Worm (Caenorhabditis elegans): ENCODE data around the gene mig-2.

The mig-2 gene

DNA sequence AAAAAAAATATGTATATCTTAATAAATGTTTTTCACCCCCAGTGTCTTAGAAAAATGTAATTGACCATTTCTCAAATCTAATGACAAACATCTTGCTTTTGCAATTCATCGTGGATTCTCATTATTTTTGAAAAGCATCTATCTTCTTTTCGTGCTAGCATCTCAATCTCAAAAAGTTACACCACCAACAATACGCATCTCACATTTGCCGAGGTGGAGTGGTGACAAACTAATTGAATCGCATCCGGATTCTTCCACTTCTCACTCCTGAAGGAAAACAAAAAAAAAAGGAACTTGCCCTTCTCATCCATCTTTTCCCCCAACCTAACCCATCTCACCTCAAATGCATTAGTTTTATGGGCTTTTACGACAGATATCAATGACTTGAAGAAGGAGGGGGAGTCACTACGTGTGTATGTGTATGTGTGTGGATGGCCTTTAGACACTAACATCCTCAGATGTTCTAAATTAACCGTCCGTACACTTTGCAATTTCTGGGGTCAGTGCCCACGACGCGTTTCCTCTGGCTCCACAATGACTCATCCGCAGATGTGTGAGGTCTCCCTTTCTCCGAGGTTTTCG is 875 bp upstream of the mig-2 start:
- TF ChIP-seq tag-97 (GFP tag; IDR thresholded peaks at IDR 0.05) (no peak), unc-62 (GFP tag; optimal IDR thresholded peaks at IDR 0.05 in 1 of 2) (peak in 1 of 2 experiments; percentile 86), unc-62 (tag; optimal IDR thresholded peaks at IDR 0.05) (no peak), nhr-28 (tag; optimal IDR thresholded peaks at IDR 0.05) (peak; percentile 2), mes-2 (tag; optimal IDR thresholded peaks at IDR 0.05; ENCODE audit: poor library complexity, severe bottlenecking) (no peak), daf-16 (GFP tag; optimal IDR thresholded peaks at IDR 0.05) (peak in 1 of 2 experiments; percentile 37), daf-16 (tag; optimal IDR thresholded peaks at IDR 0.05) (no peak), aha-1 (tag) (peak; percentile 63)

DNA sequence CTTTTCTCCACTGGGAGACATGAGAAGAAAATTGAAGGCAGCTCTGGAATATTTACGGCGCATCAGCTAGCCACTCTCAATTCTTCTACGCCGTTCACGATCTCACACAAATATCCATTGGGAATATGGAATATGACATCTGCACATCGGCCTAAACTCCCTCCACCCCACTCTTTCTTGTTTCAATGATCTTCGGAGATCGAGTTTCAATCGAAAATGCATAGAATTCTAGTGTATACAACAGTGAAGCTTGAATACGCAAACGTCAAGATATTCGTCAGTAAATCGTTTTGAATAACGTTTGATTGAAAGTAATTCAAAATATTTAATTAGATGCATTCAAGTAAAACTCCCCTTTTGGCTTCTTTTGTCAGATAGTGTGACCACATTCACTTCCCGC is 3.4 kb downstream of the mig-2 start:
- no peak for TF ChIP-seq ceh-62 (tag; optimal IDR thresholded peaks at IDR 0.05)
- TF ChIP-seq F26F4.8 (GFP tag; conservative IDR thresholded peaks at IDR 0.05) = no peak
- peak; percentile 83; the same call in 1 of the 2 replicates for TF ChIP-seq tag-97 (GFP tag; IDR thresholded peaks at IDR 0.05)
- no peak for TF ChIP-seq Y5F2A.4 (GFP tag; optimal IDR thresholded peaks at IDR 0.05)
- no peak for TF ChIP-seq madf-5 (GFP tag; IDR thresholded peaks at IDR 0.05)
- no peak for TF ChIP-seq mes-2 (tag; optimal IDR thresholded peaks at IDR 0.05; ENCODE audit: poor library complexity, severe bottlenecking)
- peak in 1 of 2 experiments; percentile 74 for TF ChIP-seq unc-62 (GFP tag; optimal IDR thresholded peaks at IDR 0.05 in 1 of 2)
- no peak for TF ChIP-seq unc-62 (tag; optimal IDR thresholded peaks at IDR 0.05)
- no peak for TF ChIP-seq dve-1 (tag; optimal IDR thresholded peaks at IDR 0.05; ENCODE audit: insufficient read depth)
- no peak for TF ChIP-seq unc-130 (GFP tag; optimal IDR thresholded peaks at IDR 0.05)
- TF ChIP-seq daf-19 (GFP tag; conservative IDR thresholded peaks at IDR 0.05) = no peak
- TF ChIP-seq aha-1 (tag) = peak; percentile 85

DNA sequence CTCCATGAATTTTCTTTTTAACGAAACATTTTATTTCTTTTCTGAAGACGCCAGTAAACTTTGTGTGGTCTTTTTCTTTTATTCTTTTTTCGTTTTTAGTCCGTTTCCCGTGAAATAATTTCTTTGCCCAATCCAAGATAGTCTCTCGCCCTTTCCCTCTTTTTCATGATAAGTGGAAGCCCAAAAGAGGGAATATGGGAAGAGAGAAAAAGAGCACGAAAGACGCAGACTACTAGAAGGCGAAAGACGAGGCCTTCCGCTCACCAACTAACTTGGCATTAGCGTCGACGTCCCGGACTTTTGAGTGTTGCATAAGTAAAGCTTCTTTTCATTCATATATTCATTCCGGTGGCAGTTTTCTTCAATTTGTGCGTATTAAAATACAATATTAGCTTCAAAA is 4.5 kb downstream of the mig-2 start:
- peak; percentile 35 for TF ChIP-seq aha-1 (tag)
- TF ChIP-seq fkh-10 (GFP tag; optimal IDR thresholded peaks at IDR 0.05) = peak; percentile 15
- no peak for TF ChIP-seq nhr-76 (tag; optimal IDR thresholded peaks at IDR 0.05)
- peak in 1 of 2 experiments; percentile 6 for TF ChIP-seq lsy-2 (tag; optimal IDR thresholded peaks at IDR 0.05)
- TF ChIP-seq unc-62 (GFP tag; optimal IDR thresholded peaks at IDR 0.05 in 1 of 2) = peak in 1 of 2 experiments; percentile 65
- no peak for TF ChIP-seq unc-62 (tag; optimal IDR thresholded peaks at IDR 0.05)

- TF ChIP-seq zfp-2 (tag; optimal IDR thresholded peaks at IDR 0.05) = no peak
- TF ChIP-seq dve-1 (tag; optimal IDR thresholded peaks at IDR 0.05; ENCODE audit: insufficient read depth) = peak; percentile 14
- no peak for TF ChIP-seq nhr-237 (tag; optimal IDR thresholded peaks at IDR 0.05)
- peak; percentile 62 for TF ChIP-seq dmd-6 (GFP tag; IDR thresholded peaks at IDR 0.05)
- TF ChIP-seq mes-2 (tag; optimal IDR thresholded peaks at IDR 0.05; ENCODE audit: poor library complexity, severe bottlenecking) = peak; percentile 25
- TF ChIP-seq fkh-10 (GFP tag; optimal IDR thresholded peaks at IDR 0.05) = peak; percentile 4
- TF ChIP-seq aha-1 (tag) = no peak
- peak in 1 of 2 experiments; percentile 14 for TF ChIP-seq unc-62 (GFP tag; optimal IDR thresholded peaks at IDR 0.05 in 1 of 2)
- no peak for TF ChIP-seq unc-62 (tag; optimal IDR thresholded peaks at IDR 0.05)
Observed at ce11 chrX:11554522-11554921, 6.1 kb downstream of the mig-2 start.

DNA sequence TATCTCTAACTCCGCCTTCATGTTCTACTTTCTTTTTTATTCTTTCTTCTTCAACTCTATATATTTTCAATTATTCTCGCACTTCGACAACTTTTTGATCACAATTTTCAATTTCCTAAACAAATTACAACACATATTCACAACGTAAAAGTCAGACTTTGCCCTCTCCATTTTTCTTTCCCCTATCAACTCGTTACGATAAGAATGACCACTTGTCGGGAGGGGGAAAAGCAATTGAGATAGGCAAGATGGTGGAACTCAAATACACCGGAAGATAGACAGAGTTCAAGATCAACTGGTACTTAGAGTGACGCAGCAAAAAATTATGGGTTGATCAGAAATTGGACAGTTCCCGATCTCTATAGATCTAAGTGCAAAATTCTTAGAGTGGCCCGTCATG is 6.6 kb downstream of the mig-2 start:
- TF ChIP-seq ama-1 (optimal IDR thresholded peaks at IDR 0.05) (no peak), snpc-4 (tag; optimal IDR thresholded peaks at IDR 0.05) (no peak), zip-11 (GFP tag; IDR thresholded peaks at IDR 0.05) (no peak), mep-1 (tag; optimal IDR thresholded peaks at IDR 0.05) (no peak), ctbp-1 (GFP tag; IDR thresholded peaks at IDR 0.05) (no peak), lin-29 (GFP tag; IDR thresholded peaks at IDR 0.05) (no peak), mxl-3 (GFP tag; optimal IDR thresholded peaks at IDR 0.05) (no peak), T20F7.1 (GFP tag; optimal IDR thresholded peaks at IDR 0.05) (no peak), aha-1 (tag) (peak; percentile 78), ceh-82 (tag; optimal IDR thresholded peaks at IDR 0.05) (no peak), madf-9 (GFP tag; conservative IDR thresholded peaks at IDR 0.05) (no peak), gei-8 (GFP tag; optimal IDR thresholded peaks at IDR 0.05) (no peak), nhr-25 (tag; optimal IDR thresholded peaks at IDR 0.05; ENCODE audit: borderline replicate concordance, insufficient read depth) (no peak), nhr-76 (tag; optimal IDR thresholded peaks at IDR 0.05) (no peak), F44E2.7 (GFP tag; IDR thresholded peaks at IDR 0.05) (no peak), daf-16 (GFP tag; optimal IDR thresholded peaks at IDR 0.05) (no peak), daf-16 (tag; optimal IDR thresholded peaks at IDR 0.05) (peak; percentile 43), pqm-1 (tag; optimal IDR thresholded peaks at IDR 0.05) (peak; percentile 78), dve-1 (tag; optimal IDR thresholded peaks at IDR 0.05; ENCODE audit: insufficient read depth) (no peak), tra-1 (GFP tag; IDR thresholded peaks at IDR 0.05) (no peak), sdz-12 (GFP tag; optimal IDR thresholded peaks at IDR 0.05) (no peak), mxl-2 (GFP tag; conservative IDR thresholded peaks at IDR 0.05) (no peak)
